Fruit fly (Drosophila melanogaster) whole organism, wandering third instar larva: Measurements from ENCODE around the gene CG12983.

Experiments used
- Abd-B ChIP-seq: fragments of >200 bp; optimal IDR thresholded peaks from 2 replicates; lab custom pipeline; 2017; ENCODE audit warnings: missing biosample characterization, missing genetic modification characterization
- CG32264 ChIP-seq: fragments of 200-800 bp; sonication (Bioruptor generic); optimal IDR thresholded peaks from 2 replicates; lab custom pipeline; 2016; ENCODE audit warnings: missing biosample characterization, missing genetic modification characterization
- CG9705 ChIP-seq: fragments of 200-800 bp; sonication (Bioruptor generic); optimal IDR thresholded peaks from 2 replicates; lab custom pipeline; 2018; ENCODE audit warnings: missing biosample characterization, mild to moderate bottlenecking, missing genetic modification characterization
- Dfd ChIP-seq: fragments of >200 bp; optimal IDR thresholded peaks from 2 replicates; lab custom pipeline; 2017; ENCODE audit warnings: missing biosample characterization, missing genetic modification characterization
- Dif ChIP-seq: fragments of 200-275, 200-300 bp; sonication (Bioruptor generic); optimal IDR thresholded peaks from 2 replicates; lab custom pipeline; 2018; ENCODE audit warnings: missing biosample characterization, missing genetic modification characterization; ENCODE audit not compliant: partially characterized antibody
- GATAd ChIP-seq: sonication (Bioruptor generic); optimal IDR thresholded peaks from 2 replicates; lab custom pipeline; 2016; ENCODE audit warnings: missing biosample characterization, missing genetic modification characterization
- HLH106 ChIP-seq: fragments of 200-800 bp; optimal IDR thresholded peaks from 3 replicates; lab custom pipeline; 2019; ENCODE audit warnings: missing biosample characterization, mild to moderate bottlenecking, missing genetic modification characterization, moderate library complexity
- Hnf4 ChIP-seq: fragments of 200-800 bp; sonication (Bioruptor generic); optimal IDR thresholded peaks from 2 replicates; lab custom pipeline; 2016; ENCODE audit warnings: missing biosample characterization, mild to moderate bottlenecking, missing genetic modification characterization
- Hr78 ChIP-seq: fragments of >200 bp; optimal IDR thresholded peaks from 2 replicates; lab custom pipeline; 2017; ENCODE audit warnings: missing biosample characterization, missing genetic modification characterization
- Hr83 ChIP-seq: fragments of 200-300 bp; sonication (Bioruptor generic); optimal IDR thresholded peaks from 2 replicates; lab custom pipeline; 2016; ENCODE audit warnings: missing biosample characterization, mild to moderate bottlenecking, missing genetic modification characterization, moderate library complexity; ENCODE audit not compliant: poor library complexity, severe bottlenecking
- OdsH ChIP-seq: fragments of 200-800 bp; sonication (Bioruptor generic); optimal IDR thresholded peaks from 2 replicates; lab custom pipeline; 2016; ENCODE audit warnings: missing biosample characterization, mild to moderate bottlenecking, missing genetic modification characterization
- Rel ChIP-seq, 2 experiments: fragments of 200-800 bp; sonication (Bioruptor generic) in 1 of 2; optimal IDR thresholded peaks; 2 replicates in 1 of 2; 3 replicates in 1 of 2; lab custom pipeline; 2016 to 2019; ENCODE audit warnings: mild to moderate bottlenecking in 2 of 2, missing biosample characterization in 2 of 2, missing genetic modification characterization in 2 of 2, moderate library complexity in 1 of 2
- Sp1 ChIP-seq: fragments of 200-800 bp; sonication (Bioruptor generic); optimal IDR thresholded peaks from 3 replicates; lab custom pipeline; 2019; ENCODE audit warnings: missing biosample characterization, mild to moderate bottlenecking, missing genetic modification characterization, moderate library complexity
- Vsx2 ChIP-seq: fragments of 200-300, 225-300 bp; sonication (Bioruptor generic); optimal IDR thresholded peaks from 2 replicates; lab custom pipeline; 2018; ENCODE audit warnings: missing biosample characterization, missing genetic modification characterization; ENCODE audit not compliant: partially characterized antibody
- dl ChIP-seq, 2 experiments: fragments of 175-275, 200-275 bp in 1 of 2; fragments of 200-275 bp in 1 of 2; sonication (Bioruptor generic); optimal IDR thresholded peaks; lab custom pipeline; 2018; ENCODE audit warnings: mild to moderate bottlenecking in 2 of 2, missing biosample characterization in 2 of 2, missing genetic modification characterization in 2 of 2, moderate library complexity in 2 of 2; ENCODE audit not compliant: partially characterized antibody in 2 of 2, insufficient read depth in 1 of 2
- ey ChIP-seq: fragments of 200-800 bp; sonication (Bioruptor generic); optimal IDR thresholded peaks from 2 replicates; lab custom pipeline; 2016; ENCODE audit warnings: missing biosample characterization, missing genetic modification characterization
- foxo ChIP-seq, 2 experiments: fragments of 200-800 bp; sonication (Bioruptor generic); optimal IDR thresholded peaks; 2 replicates in 1 of 2; 3 replicates in 1 of 2; lab custom pipeline; 2016 to 2017; ENCODE audit warnings: missing biosample characterization in 2 of 2, missing genetic modification characterization in 2 of 2
- fru ChIP-seq: fragments of 200-800 bp; sonication (Bioruptor generic); optimal IDR thresholded peaks from 3 replicates; lab custom pipeline; 2016; ENCODE audit warnings: missing biosample characterization, mild to moderate bottlenecking, missing genetic modification characterization
- jim ChIP-seq: fragments of 175-275, 200-325 bp; sonication (Bioruptor generic); optimal IDR thresholded peaks from 2 replicates; lab custom pipeline; 2016; ENCODE audit warnings: missing biosample characterization, mild to moderate bottlenecking, missing genetic modification characterization
- psq ChIP-seq: fragments of 200-800 bp; sonication (Bioruptor generic); optimal IDR thresholded peaks from 3 replicates; lab custom pipeline; 2017; ENCODE audit warnings: missing biosample characterization, mild to moderate bottlenecking, missing genetic modification characterization, moderate library complexity
- rgr ChIP-seq: fragments of 200-800 bp; sonication (Bioruptor generic); optimal IDR thresholded peaks from 3 replicates; lab custom pipeline; 2016; ENCODE audit warnings: missing biosample characterization, mild to moderate bottlenecking, missing genetic modification characterization
- sv ChIP-seq: fragments of 200-800 bp; sonication (Bioruptor generic); optimal IDR thresholded peaks from 3 replicates; lab custom pipeline; 2016; ENCODE audit warnings: missing biosample characterization, missing genetic modification characterization
- tai ChIP-seq: sonication (Bioruptor generic); optimal IDR thresholded peaks from 2 replicates; lab custom pipeline; 2016; ENCODE audit warnings: missing biosample characterization, missing genetic modification characterization
- usp ChIP-seq: fragments of >200 bp; optimal IDR thresholded peaks from 2 replicates; lab custom pipeline; 2017; ENCODE audit warnings: missing biosample characterization, missing genetic modification characterization
- woc ChIP-seq: sonication (Bioruptor generic); optimal IDR thresholded peaks from 2 replicates; lab custom pipeline; 2016; ENCODE audit warnings: missing biosample characterization, mild to moderate bottlenecking, missing genetic modification characterization

Gene CG12983

dm6 chr3L:20949371-20950135 lies 17.0 kb downstream of the CG12983 start, which contains the start of gene fng:
TSS of gene fng (minus strand) at chr3L:20949512.
- TF ChIP-seq Rel (GFP tag; optimal IDR thresholded peaks at IDR 0.05; lab: Kevin White, UChicago) = no peak
- no peak for TF ChIP-seq Rel (tag; optimal IDR thresholded peaks at IDR 0.05; lab: Kevin White, UChicago)
- TF ChIP-seq psq = peak; percentile 73
- TF ChIP-seq GATAd (GFP tag; lab: Kevin White, UChicago) = no peak
- TF ChIP-seq usp (GFP tag; lab: Kevin White, UChicago) = no peak
- peak; percentile 4 for TF ChIP-seq Hr83 (GFP tag; lab: Kevin White, UChicago)
- no peak for TF ChIP-seq ey (GFP tag; lab: Kevin White, UChicago)
- peak; percentile 89 for TF ChIP-seq Vsx2 (GFP tag; lab: Kevin White, UChicago)
- TF ChIP-seq rgr (GFP tag; lab: Kevin White, UChicago) = no peak
- TF ChIP-seq dl (GFP tag; optimal IDR thresholded peaks at IDR 0.05; lab: Kevin White, UChicago; ENCODE audit: insufficient read depth in 1 of 2, partially characterized antibody in 2 of 2) = peak; percentile 84 to 88
- peak; percentile 86 for TF ChIP-seq Dif
- TF ChIP-seq tai (GFP tag; lab: Kevin White, UChicago) = no peak
- TF ChIP-seq Hnf4 = peak; percentile 29

dm6 chr3L:20948404-20948803 lies 18.2 kb downstream of the CG12983 start:
- no peak for TF ChIP-seq Hr83 (GFP tag; lab: Kevin White, UChicago)
- TF ChIP-seq Dif = no peak
- TF ChIP-seq Dfd (GFP tag; lab: Kevin White, UChicago) = no peak
- peak; percentile 23 for TF ChIP-seq fru
- no peak for TF ChIP-seq HLH106
- no peak for TF ChIP-seq Sp1 (GFP tag; lab: Kevin White, UChicago)
- TF ChIP-seq woc (GFP tag; lab: Kevin White, UChicago) = peak; percentile 51
- TF ChIP-seq rgr (GFP tag; lab: Kevin White, UChicago) = no peak
- no peak for TF ChIP-seq CG32264 (GFP tag; lab: Kevin White, UChicago)
- no peak for TF ChIP-seq Hr78 (GFP tag; lab: Kevin White, UChicago)
- TF ChIP-seq jim (GFP tag; lab: Kevin White, UChicago) = no peak
- TF ChIP-seq dl (GFP tag; optimal IDR thresholded peaks at IDR 0.05; lab: Kevin White, UChicago; ENCODE audit: insufficient read depth in 1 of 2, partially characterized antibody in 2 of 2) = no peak
- TF ChIP-seq Vsx2 (GFP tag; lab: Kevin White, UChicago) = no peak
- TF ChIP-seq Rel (GFP tag; optimal IDR thresholded peaks at IDR 0.05; lab: Kevin White, UChicago) = no peak
- TF ChIP-seq Rel (tag; optimal IDR thresholded peaks at IDR 0.05; lab: Kevin White, UChicago) = no peak
- no peak for TF ChIP-seq Abd-B
- TF ChIP-seq foxo (GFP tag; optimal IDR thresholded peaks at IDR 0.05; lab: Kevin White, UChicago) = peak in 1 of 2 experiments; percentile 24
- TF ChIP-seq, all 38 proteins: peak for 3

dm6 chr3L:20946944-20947343 lies 19.6 kb downstream of the CG12983 start:
- TF ChIP-seq Dfd (GFP tag; lab: Kevin White, UChicago) (peak; percentile 72), Hr83 (GFP tag; lab: Kevin White, UChicago) (no peak)

- no peak for TF ChIP-seq CG9705 (GFP tag; lab: Kevin White, UChicago)
- TF ChIP-seq OdsH (GFP tag; lab: Kevin White, UChicago) = no peak
- no peak for TF ChIP-seq sv (GFP tag; lab: Kevin White, UChicago)
- no peak for TF ChIP-seq GATAd (GFP tag; lab: Kevin White, UChicago)
- TF ChIP-seq ey (GFP tag; lab: Kevin White, UChicago) = no peak
- TF ChIP-seq woc (GFP tag; lab: Kevin White, UChicago) = no peak
- no peak for TF ChIP-seq Rel (GFP tag; optimal IDR thresholded peaks at IDR 0.05; lab: Kevin White, UChicago)
- no peak for TF ChIP-seq Rel (tag; optimal IDR thresholded peaks at IDR 0.05; lab: Kevin White, UChicago)
Observed at dm6 chr3L:20946054-20946453, 20.5 kb downstream of the CG12983 start.

- peak; percentile 14 for TF ChIP-seq OdsH (GFP tag; lab: Kevin White, UChicago)
- TF ChIP-seq Dfd (GFP tag; lab: Kevin White, UChicago) = no peak
- no peak for TF ChIP-seq Rel (GFP tag; optimal IDR thresholded peaks at IDR 0.05; lab: Kevin White, UChicago)
- TF ChIP-seq Rel (tag; optimal IDR thresholded peaks at IDR 0.05; lab: Kevin White, UChicago) = peak; percentile 2
- peak; percentile 43 for TF ChIP-seq Hr83 (GFP tag; lab: Kevin White, UChicago)
- no peak for TF ChIP-seq HLH106
Observed at dm6 chr3L:20944180-20944579, 22.4 kb downstream of the CG12983 start.
